Worm (Caenorhabditis elegans) whole organism, L4 larva: ENCODE results near the gene T19D12.5.

Source experiments
- D1046.2 ChIP-seq: fragments of 200-800 bp; sonication (Bioruptor generic); IDR thresholded peaks from 2 replicates; pipeline ENCODE4 v1.3.6; 2022; ENCODE audit warnings: missing genetic modification characterization, missing compliant biosample characterization
- F37D6.2 ChIP-seq: sonication (generic microtip); optimal IDR thresholded peaks from 2 replicates; lab custom pipeline; 2016; ENCODE audit warnings: mild to moderate bottlenecking, missing genetic modification characterization, missing compliant biosample characterization
- F44E2.7 ChIP-seq: fragments of 200-800 bp; sonication (Bioruptor generic); IDR thresholded peaks from 2 replicates; pipeline ENCODE4 v2.1.2; 2022; ENCODE audit warnings: missing genetic modification characterization, missing compliant biosample characterization
- F49E8.2 ChIP-seq: sonication (generic microtip); optimal IDR thresholded peaks from 2 replicates; lab custom pipeline; 2016; ENCODE audit warnings: missing compliant biosample characterization, mild to moderate bottlenecking, missing genetic modification characterization, borderline replicate concordance
- Y75B8A.6 ChIP-seq: fragments of 200-800 bp; sonication (Bioruptor generic); IDR thresholded peaks from 2 replicates; pipeline ENCODE4 v1.3.6; 2022; ENCODE audit warnings: missing genetic modification reagents, missing genetic modification characterization, missing compliant biosample characterization
- aha-1 ChIP-seq: fragments of 150-350 bp; peaks from one replicate; lab custom pipeline; 2014; ENCODE audit warnings: missing biosample characterization, missing genetic modification characterization
- attf-4 ChIP-seq: sonication (generic microtip); optimal IDR thresholded peaks from 3 replicates; lab custom pipeline; 2017; ENCODE audit warnings: missing biosample characterization, missing genetic modification characterization
- ceh-20 ChIP-seq: fragments of 200-800 bp; sonication (Bioruptor generic); IDR thresholded peaks from 2 replicates; pipeline ENCODE4 v1.3.6; 2022; ENCODE audit warnings: missing genetic modification reagents, missing genetic modification characterization, missing compliant biosample characterization
- ceh-82 ChIP-seq: sonication (generic microtip); optimal IDR thresholded peaks from 2 replicates; lab custom pipeline; 2017; ENCODE audit warnings: missing biosample characterization, missing genetic modification characterization
- daf-12 ChIP-seq: fragments of 150-350 bp; optimal IDR thresholded peaks from 2 replicates; lab custom pipeline; 2014; ENCODE audit warnings: missing biosample characterization, missing genetic modification reagents, missing genetic modification characterization
- daf-16 ChIP-seq, 3 experiments: sonication (generic microtip); optimal IDR thresholded peaks; 2 replicates each; lab custom pipeline; 2016 to 2017; ENCODE audit warnings: missing genetic modification characterization in 3 of 3, missing genetic modification reagents in 3 of 3, mild to moderate bottlenecking in 2 of 3, missing compliant biosample characterization in 2 of 3, missing biosample characterization in 1 of 3, moderate library complexity in 1 of 3
- daf-8 ChIP-seq: fragments of 200-800 bp; sonication (Bioruptor generic); IDR thresholded peaks from 2 replicates; pipeline ENCODE4 v1.3.6; 2022; ENCODE audit warnings: missing genetic modification characterization, missing compliant biosample characterization
- dmd-8 ChIP-seq: fragments of 200-800 bp; sonication (Bioruptor generic); IDR thresholded peaks from 2 replicates; pipeline ENCODE4 v1.3.6; 2022; ENCODE audit warnings: missing genetic modification characterization, missing compliant biosample characterization
- dmd-9 ChIP-seq: fragments of 200-800 bp; sonication (Bioruptor generic); IDR thresholded peaks from 2 replicates; pipeline ENCODE4 v1.3.6; 2022; ENCODE audit warnings: missing genetic modification reagents, missing genetic modification characterization, missing compliant biosample characterization
- dpl-1 ChIP-seq: fragments of 150-350 bp; optimal IDR thresholded peaks from 2 replicates; lab custom pipeline; 2014; ENCODE audit warnings: missing biosample characterization, missing genetic modification reagents, missing genetic modification characterization
- duxl-1 ChIP-seq: sonication (generic microtip); optimal IDR thresholded peaks from 2 replicates; lab custom pipeline; 2016; ENCODE audit warnings: mild to moderate bottlenecking, missing genetic modification characterization, moderate library complexity, missing compliant biosample characterization; ENCODE audit not compliant: poor library complexity
- dve-1 ChIP-seq: sonication (generic microtip); optimal IDR thresholded peaks from 2 replicates; lab custom pipeline; 2017; ENCODE audit warnings: antibody characterized with exemption, mild to moderate bottlenecking, missing genetic modification characterization, missing compliant biosample characterization; ENCODE audit not compliant: insufficient read depth
- egl-43 ChIP-seq: fragments of 200-800 bp; sonication (Bioruptor generic); IDR thresholded peaks from 2 replicates; pipeline ENCODE4 v1.3.6; 2022; ENCODE audit warnings: missing genetic modification reagents, missing genetic modification characterization, missing compliant biosample characterization
- fos-1 ChIP-seq: fragments of 150-350 bp; optimal IDR thresholded peaks from 2 replicates; lab custom pipeline; 2014; ENCODE audit warnings: missing biosample characterization, missing genetic modification characterization
- gei-8 ChIP-seq: fragments of 200-800 bp; sonication (Bioruptor generic); optimal IDR thresholded peaks from 2 replicates; lab custom pipeline; 2018; ENCODE audit warnings: mild to moderate bottlenecking, missing genetic modification characterization, missing compliant biosample characterization
- hif-1 ChIP-seq, 2 experiments: sonication (generic microtip); optimal IDR thresholded peaks; 2 replicates each; lab custom pipeline; 2016 to 2017; ENCODE audit warnings: missing compliant biosample characterization in 2 of 2, missing genetic modification characterization in 2 of 2, missing genetic modification reagents in 2 of 2, missing genotype in 2 of 2, mild to moderate bottlenecking in 1 of 2
- hlh-11 ChIP-seq: fragments of 200-800 bp; sonication (Bioruptor generic); optimal IDR thresholded peaks from 2 replicates; lab custom pipeline; 2018; ENCODE audit warnings: mild to moderate bottlenecking, missing genetic modification characterization, missing compliant biosample characterization
- hlh-30 ChIP-seq: sonication (generic microtip); optimal IDR thresholded peaks from 2 replicates; lab custom pipeline; 2017; ENCODE audit warnings: antibody characterized with exemption, mild to moderate bottlenecking, missing genetic modification characterization, missing compliant biosample characterization; ENCODE audit not compliant: insufficient read depth
- hmg-1.1 ChIP-seq: fragments of 200-800 bp; sonication (Bioruptor generic); IDR thresholded peaks from 2 replicates; pipeline ENCODE4 v1.3.6; 2022; ENCODE audit warnings: missing genetic modification reagents, missing genetic modification characterization, missing compliant biosample characterization
- lin-13 ChIP-seq: fragments of 150-350 bp; optimal IDR thresholded peaks from 2 replicates; lab custom pipeline; 2014; ENCODE audit warnings: missing biosample characterization, missing genetic modification reagents, missing genetic modification characterization
- lin-39 ChIP-seq: fragments of 150-350 bp; optimal IDR thresholded peaks from 2 replicates; lab custom pipeline; 2014; ENCODE audit warnings: missing biosample characterization, missing genetic modification reagents, missing genetic modification characterization
- lsy-2 ChIP-seq, 2 experiments: fragments of 150-350 bp in 1 of 2; sonication (generic microtip) in 1 of 2; optimal IDR thresholded peaks; 2 replicates each; lab custom pipeline; 2014 to 2017; ENCODE audit warnings: missing biosample characterization in 2 of 2, missing genetic modification characterization in 2 of 2
- mdl-1 ChIP-seq, 2 experiments: fragments of 150-350 bp in 1 of 2; sonication (generic microtip) in 1 of 2; optimal IDR thresholded peaks; 2 replicates each; lab custom pipeline; 2014 to 2017; ENCODE audit warnings: missing biosample characterization in 2 of 2, missing genetic modification characterization in 2 of 2
- mep-1 ChIP-seq: fragments of 150-350 bp; sonication (generic microtip); optimal IDR thresholded peaks from 3 replicates; lab custom pipeline; 2014; ENCODE audit warnings: missing biosample characterization, missing genetic modification characterization
- mes-2 ChIP-seq: sonication (generic microtip); optimal IDR thresholded peaks from 2 replicates; lab custom pipeline; 2016; ENCODE audit warnings: missing genotype, mild to moderate bottlenecking, missing genetic modification characterization, missing compliant biosample characterization; ENCODE audit not compliant: poor library complexity, severe bottlenecking
- mxl-2 ChIP-seq: fragments of 200-800 bp; sonication (Bioruptor generic); conservative IDR thresholded peaks from 2 replicates; pipeline ENCODE4 v1.3.6; 2022; ENCODE audit warnings: missing genetic modification reagents, missing genetic modification characterization, missing compliant biosample characterization
- mxl-3 ChIP-seq: fragments of 200-800 bp; sonication (Bioruptor generic); optimal IDR thresholded peaks from 2 replicates; lab custom pipeline; 2018; ENCODE audit warnings: mild to moderate bottlenecking, missing genetic modification characterization, missing compliant biosample characterization
- nhr-10 ChIP-seq: fragments of 150-350 bp; optimal IDR thresholded peaks from 2 replicates; lab custom pipeline; 2014; ENCODE audit warnings: missing biosample characterization, missing genetic modification characterization
- nhr-102 ChIP-seq: sonication (generic microtip); optimal IDR thresholded peaks from 2 replicates; lab custom pipeline; 2016; ENCODE audit warnings: mild to moderate bottlenecking, missing genetic modification characterization, moderate library complexity, missing compliant biosample characterization
- nhr-11 ChIP-seq: fragments of 150-350 bp; optimal IDR thresholded peaks from 2 replicates; lab custom pipeline; 2014; ENCODE audit warnings: missing biosample characterization, missing genetic modification characterization
- nhr-111 ChIP-seq: fragments of 200-800 bp; sonication (Bioruptor generic); optimal IDR thresholded peaks from 2 replicates; lab custom pipeline; 2018; ENCODE audit warnings: mild to moderate bottlenecking, missing genetic modification characterization, missing compliant biosample characterization
- nhr-237 ChIP-seq: sonication (generic microtip); optimal IDR thresholded peaks from 2 replicates; lab custom pipeline; 2017; ENCODE audit warnings: missing biosample characterization, missing genetic modification characterization
- nhr-28 ChIP-seq: fragments of 150-350 bp; optimal IDR thresholded peaks from 2 replicates; lab custom pipeline; 2014; ENCODE audit warnings: missing biosample characterization, missing genetic modification characterization
- nhr-41 ChIP-seq: fragments of 200-800 bp; sonication (Bioruptor generic); IDR thresholded peaks from 2 replicates; pipeline ENCODE4 v1.3.6; 2022; ENCODE audit warnings: missing genetic modification reagents, missing genetic modification characterization, missing compliant biosample characterization
- nhr-42 ChIP-seq: fragments of 200-800 bp; sonication (Bioruptor generic); IDR thresholded peaks from 2 replicates; pipeline ENCODE4 v1.3.6; 2022; ENCODE audit warnings: missing genetic modification characterization, missing compliant biosample characterization
- pha-4 ChIP-seq, 2 experiments: fragments of 150-350 bp in 1 of 2; fragments of 200-800 bp in 1 of 2; sonication (Bioruptor generic) in 1 of 2; IDR thresholded peaks in 1 of 2; optimal IDR thresholded peaks in 1 of 2; 2 replicates each; pipeline versions ENCODE4 v1.3.6 to Lab custom; 2014 to 2022; ENCODE audit warnings: missing genetic modification characterization in 2 of 2, missing genetic modification reagents in 2 of 2, missing biosample characterization in 1 of 2, missing compliant biosample characterization in 1 of 2
- set-16 ChIP-seq: fragments of 200-800 bp; sonication (Bioruptor generic); IDR thresholded peaks from 2 replicates; pipeline ENCODE4 v1.3.6; 2022; ENCODE audit warnings: missing genetic modification reagents, missing genetic modification characterization, missing compliant biosample characterization
- skn-1 ChIP-seq: fragments of 150-350 bp; optimal IDR thresholded peaks from 2 replicates; lab custom pipeline; 2014; ENCODE audit warnings: missing biosample characterization, missing genetic modification characterization
- snpc-1.2 ChIP-seq: fragments of 200-800 bp; sonication (Bioruptor generic); IDR thresholded peaks from 2 replicates; pipeline ENCODE4 v1.3.6; 2022; ENCODE audit warnings: missing genetic modification reagents, missing genetic modification characterization, missing compliant biosample characterization
- spr-1 ChIP-seq: sonication (generic microtip); optimal IDR thresholded peaks from 2 replicates; lab custom pipeline; 2016; ENCODE audit warnings: mild to moderate bottlenecking, missing genetic modification characterization, missing compliant biosample characterization
- tag-97 ChIP-seq: fragments of 200-800 bp; sonication (Bioruptor generic); IDR thresholded peaks from 2 replicates; pipeline ENCODE4 v1.3.6; 2022; ENCODE audit warnings: missing genetic modification characterization, missing compliant biosample characterization
- unc-39 ChIP-seq: sonication (generic microtip); optimal IDR thresholded peaks from 2 replicates; lab custom pipeline; 2017; ENCODE audit warnings: missing biosample characterization, missing genetic modification characterization
- unc-62 ChIP-seq, 3 experiments: fragments of 150-350 bp in 1 of 3; sonication (generic microtip); optimal IDR thresholded peaks in 2 of 3; peaks in 1 of 3; 1 replicate in 1 of 3; 2 replicates in 2 of 3; lab custom pipeline; 2014 to 2017; ENCODE audit warnings: missing biosample characterization in 3 of 3, missing genetic modification characterization in 3 of 3, missing genetic modification reagents in 3 of 3, missing genotype in 1 of 3
- zfp-3 ChIP-seq: fragments of 200-800 bp; sonication (Bioruptor generic); conservative IDR thresholded peaks from 2 replicates; pipeline ENCODE4 v1.3.6; 2022; ENCODE audit warnings: missing genetic modification reagents, missing genetic modification characterization, missing compliant biosample characterization

The T19D12.5 gene

DNA sequence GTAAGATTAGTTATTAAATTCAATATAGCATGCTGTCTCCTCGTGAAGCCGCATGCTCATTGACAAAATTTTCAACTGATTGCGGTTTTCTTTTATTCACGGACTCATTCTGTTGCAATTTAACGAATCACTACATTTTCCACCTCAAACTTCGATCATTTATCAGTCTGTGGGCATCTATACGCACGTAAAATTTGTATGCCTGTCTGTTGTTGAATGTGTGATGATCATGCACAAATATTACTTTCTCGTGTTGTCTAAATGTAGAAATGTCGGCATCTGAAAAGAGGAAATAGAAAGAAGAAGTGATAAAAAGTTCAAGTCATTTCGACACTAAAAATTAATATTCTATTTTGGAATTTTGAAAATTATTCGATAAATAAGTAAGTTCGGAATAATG, 23.5 kb downstream of the T19D12.5 start (continued):
- TF ChIP-seq unc-62 (GFP tag; optimal IDR thresholded peaks at IDR 0.05 in 1 of 2; lab: Kevin White, UChicago) (no peak), unc-62 (tag; optimal IDR thresholded peaks at IDR 0.05; lab: Kevin White, UChicago) (no peak), attf-4 (tag; lab: Kevin White, UChicago) (no peak), ceh-20 (no peak), gei-8 (GFP tag; lab: Kevin White, UChicago) (no peak), daf-16 (GFP tag; optimal IDR thresholded peaks at IDR 0.05; lab: Kevin White, UChicago) (no peak), daf-16 (tag; optimal IDR thresholded peaks at IDR 0.05; lab: Kevin White, UChicago) (peak; percentile 84), hif-1 (tag; optimal IDR thresholded peaks at IDR 0.05; lab: Kevin White, UChicago) (peak in 1 of 2 experiments; percentile 21), F37D6.2 (tag; lab: Kevin White, UChicago) (no peak), tag-97 (GFP tag; lab: Robert Waterston, UW) (no peak), nhr-11 (no peak), daf-12 (tag; lab: Kevin White, UChicago) (no peak), F49E8.2 (no peak), nhr-237 (no peak), lsy-2 (tag; optimal IDR thresholded peaks at IDR 0.05; lab: Kevin White, UChicago) (no peak), zfp-3 (no peak), F44E2.7 (GFP tag; lab: Robert Waterston, UW) (no peak), daf-8 (GFP tag; lab: Robert Waterston, UW) (no peak), mxl-2 (GFP tag; lab: Robert Waterston, UW) (no peak), egl-43 (no peak), mep-1 (tag; lab: Kevin White, UChicago) (peak; percentile 19), ceh-82 (tag; lab: Kevin White, UChicago) (no peak), dmd-8 (GFP tag; lab: Robert Waterston, UW) (no peak), set-16 (GFP tag; lab: Robert Waterston, UW) (no peak), nhr-42 (no peak), nhr-10 (tag; lab: Kevin White, UChicago) (no peak), D1046.2 (no peak), nhr-41 (no peak), lin-13 (GFP tag; lab: Kevin White, UChicago) (no peak), nhr-28 (peak; percentile 74), nhr-102 (no peak), fos-1 (no peak), snpc-1.2 (no peak), lin-39 (tag; lab: Kevin White, UChicago) (no peak), Y75B8A.6 (no peak), unc-39 (tag; lab: Kevin White, UChicago) (no peak), duxl-1 (tag; lab: Kevin White, UChicago) (no peak)

- TF ChIP-seq dmd-9 (GFP tag; lab: Robert Waterston, UW) (no peak), nhr-111 (GFP tag; lab: Kevin White, UChicago) (no peak)
Observed at ce11 chrII:6610262-6610661, 25.8 kb downstream of the T19D12.5 start.

DNA sequence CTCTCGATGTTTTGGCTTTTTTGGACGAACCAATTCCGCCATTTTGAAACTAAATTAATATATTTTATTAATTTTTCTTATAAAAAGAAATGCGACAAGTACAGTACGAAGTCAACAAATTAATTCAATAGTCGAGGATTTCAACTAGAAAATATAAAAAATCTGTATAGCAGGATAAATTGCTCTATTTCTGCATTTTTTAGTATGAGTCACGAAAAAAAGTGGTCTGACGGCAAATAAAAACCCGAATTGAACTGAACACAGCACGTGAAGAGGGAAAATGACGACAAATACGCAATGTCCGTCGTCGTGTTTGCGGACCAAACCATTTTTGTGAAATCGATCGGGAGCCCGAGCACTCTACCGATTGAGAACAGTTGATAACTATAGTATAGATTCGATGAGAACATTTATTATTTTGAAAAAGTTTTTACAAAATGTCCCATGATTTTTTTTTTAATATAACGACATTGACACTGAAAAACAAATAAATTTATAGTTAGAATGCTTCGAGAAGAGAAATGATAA, 26.7 kb downstream of the T19D12.5 start, which contains the start of gene epg-5:
TSS of gene epg-5 (minus strand) at position 51 of the 528 bp plus-strand sequence.
- TF ChIP-seq pha-4 (GFP tag; IDR thresholded peaks at IDR 0.05; lab: Robert Waterston, UW) (no peak), pha-4 (tag; optimal IDR thresholded peaks at IDR 0.05; lab: Kevin White, UChicago) (no peak), mes-2 (tag; lab: Kevin White, UChicago) (peak; percentile 46), dpl-1 (peak; percentile 6), mdl-1 (tag; optimal IDR thresholded peaks at IDR 0.05; lab: Kevin White, UChicago) (peak in 1 of 2 experiments; percentile 53), nhr-28 (peak; percentile 32), dve-1 (peak; percentile 15), aha-1 (tag; lab: Kevin White, UChicago) (peak; percentile 62), skn-1 (tag; lab: Kevin White, UChicago) (no peak), spr-1 (tag; lab: Kevin White, UChicago) (no peak), mep-1 (tag; lab: Kevin White, UChicago) (peak; percentile 55), hif-1 (tag; optimal IDR thresholded peaks at IDR 0.05; lab: Kevin White, UChicago) (peak in 1 of 2 experiments; percentile 4), hmg-1.1 (GFP tag; lab: Robert Waterston, UW) (0 out of 2 replicates have a peak, but pooled peaks have one; percentile 27), hlh-11 (tag; lab: Kevin White, UChicago) (peak; percentile 43), mxl-3 (GFP tag; lab: Kevin White, UChicago) (peak; percentile 36), hlh-30 (tag; lab: Kevin White, UChicago) (peak; percentile 83)
